Worm (Caenorhabditis elegans): ENCODE results near the gene del-6.
A peak's percentile ranks its signal among the peaks of the same experiment; 100 is the strongest.

del-6 gene

ce11 chrV:10532725-10533124 is 40.0 kb upstream of the del-6 start, which contains the start of gene txt-10:
Gene txt-10 (minus strand): TSS chrV:10532825.
- TF ChIP-seq rnt-1 (tag; optimal IDR thresholded peaks at IDR 0.05) (no peak), zag-1 (tag; optimal IDR thresholded peaks at IDR 0.05) (no peak), sptf-1 (tag; optimal IDR thresholded peaks at IDR 0.05) (no peak), mdl-1 (tag; optimal IDR thresholded peaks at IDR 0.05) (no peak), ceh-90 (tag; optimal IDR thresholded peaks at IDR 0.05) (no peak), ces-1 (GFP tag; optimal IDR thresholded peaks at IDR 0.05) (no peak), ceh-63 (GFP tag; optimal IDR thresholded peaks at IDR 0.05) (no peak), vab-15 (tag; optimal IDR thresholded peaks at IDR 0.05) (no peak), sox-4 (tag; optimal IDR thresholded peaks at IDR 0.05) (no peak), fos-1 (tag; optimal IDR thresholded peaks at IDR 0.05) (no peak), zip-4 (GFP tag; optimal IDR thresholded peaks at IDR 0.05) (no peak), ama-1 (optimal IDR thresholded peaks at IDR 0.05) (no peak), tlp-1 (tag; optimal IDR thresholded peaks at IDR 0.05) (no peak), ceh-82 (tag; optimal IDR thresholded peaks at IDR 0.05) (no peak), lsy-2 (tag; optimal IDR thresholded peaks at IDR 0.05) (no peak), unc-86 (tag; optimal IDR thresholded peaks at IDR 0.05) (no peak), lin-35 (GFP tag; optimal IDR thresholded peaks at IDR 0.05) (no peak)

ce11 chrV:10535325-10535724 is 37.4 kb upstream of the del-6 start:
- TF ChIP-seq rnt-1 (tag; optimal IDR thresholded peaks at IDR 0.05) (peak; percentile 16), mdl-1 (tag; optimal IDR thresholded peaks at IDR 0.05) (peak in 1 of 2 experiments; percentile 31), efl-1 (optimal IDR thresholded peaks at IDR 0.05) (peak in 1 of 2 experiments; percentile 27), efl-1 (GFP tag; optimal IDR thresholded peaks at IDR 0.05 in 1 of 2) (peak; percentile 13 to 93), hlh-4 (tag; optimal IDR thresholded peaks at IDR 0.05) (no peak), fkh-10 (GFP tag; optimal IDR thresholded peaks at IDR 0.05) (no peak), nhr-77 (tag; optimal IDR thresholded peaks at IDR 0.05) (no peak), blmp-1 (tag; optimal IDR thresholded peaks at IDR 0.05) (peak; percentile 44), dpl-1 (GFP tag; optimal IDR thresholded peaks at IDR 0.05) (peak in 2 of 3 experiments; percentile 14 to 35), ama-1 (optimal IDR thresholded peaks at IDR 0.05) (peak; percentile 58), nhr-90 (tag; optimal IDR thresholded peaks at IDR 0.05; ENCODE audit: poor library complexity) (peak; percentile 24), unc-86 (tag; optimal IDR thresholded peaks at IDR 0.05) (no peak), aha-1 (tag; optimal IDR thresholded peaks at IDR 0.05) (no peak), ces-1 (GFP tag; optimal IDR thresholded peaks at IDR 0.05) (no peak), mep-1 (tag; optimal IDR thresholded peaks at IDR 0.05) (peak; percentile 42), fkh-8 (tag; optimal IDR thresholded peaks at IDR 0.05) (peak; percentile 50), nhr-47 (tag; optimal IDR thresholded peaks at IDR 0.05) (no peak), efl-3 (GFP tag; optimal IDR thresholded peaks at IDR 0.05) (no peak), F16B12.6 (tag; optimal IDR thresholded peaks at IDR 0.05) (no peak), ceh-8 (GFP tag; optimal IDR thresholded peaks at IDR 0.05) (no peak), nhr-71 (tag; optimal IDR thresholded peaks at IDR 0.05) (peak; percentile 63), unc-30 (tag; optimal IDR thresholded peaks at IDR 0.05) (no peak), unc-62 (GFP tag; optimal IDR thresholded peaks at IDR 0.05) (no peak), snpc-4 (tag; optimal IDR thresholded peaks at IDR 0.05) (no peak), lin-14 (GFP tag; optimal IDR thresholded peaks at IDR 0.05) (peak; percentile 62), ztf-11 (tag; optimal IDR thresholded peaks at IDR 0.05) (no peak), snu-23 (GFP tag; optimal IDR thresholded peaks at IDR 0.05) (peak; percentile 45), nhr-19 (GFP tag; conservative IDR thresholded peaks at IDR 0.05) (no peak), egl-27 (tag; optimal IDR thresholded peaks at IDR 0.05) (no peak), elt-3 (tag; optimal IDR thresholded peaks at IDR 0.05) (peak in 1 of 6 experiments; percentile 17), nhr-28 (tag; optimal IDR thresholded peaks at IDR 0.05) (no peak), nhr-76 (tag; optimal IDR thresholded peaks at IDR 0.05) (no peak), elt-2 (tag; optimal IDR thresholded peaks at IDR 0.05) (peak; percentile 17), lin-15B (tag; optimal IDR thresholded peaks at IDR 0.05) (no peak), lin-35 (GFP tag; optimal IDR thresholded peaks at IDR 0.05) (peak; percentile 7 to 56), tbx-2 (tag; optimal IDR thresholded peaks at IDR 0.05) (no peak), C16A3.4 (tag; optimal IDR thresholded peaks at IDR 0.05) (no peak), fos-1 (tag; optimal IDR thresholded peaks at IDR 0.05) (no peak), nhr-20 (tag; optimal IDR thresholded peaks at IDR 0.05) (peak; percentile 53), dsc-1 (tag; optimal IDR thresholded peaks at IDR 0.05) (no peak)

Data from whole organism, L1 larva.